Fruit fly (Drosophila melanogaster): ENCODE data around the gene CG32148.

- TF ChIP-seq CTCF (optimal IDR thresholded peaks at IDR 0.05), result no peak
- TF ChIP-seq CG8478 (optimal IDR thresholded peaks at IDR 0.05), result no peak
These were observed 30.5 kb upstream of the CG32148 start for dm6 chr3L:14992807-14993206.
